Fruit fly (Drosophila melanogaster) whole organism, embryonic: Measurements from ENCODE around the gene Tsp29Fa.

ENCODE experiments used
- Abd-B ChIP-seq: fragments of 200-800 bp; sonication (Bioruptor generic); optimal IDR thresholded peaks from 2 replicates; lab custom pipeline; 2018; ENCODE audit warnings: missing biosample characterization, mild to moderate bottlenecking, missing genetic modification characterization, moderate library complexity
- BEAF-32 ChIP-seq: fragments of 200-800 bp; sonication (Bioruptor generic); optimal IDR thresholded peaks from 3 replicates; lab custom pipeline; 2017; ENCODE audit warnings: missing biosample characterization, missing genetic modification characterization, mild to moderate bottlenecking, moderate library complexity, missing genetic modification reagents
- CG10209 ChIP-seq: fragments of 200-800 bp; sonication (Bioruptor generic); optimal IDR thresholded peaks from 3 replicates; lab custom pipeline; 2017; ENCODE audit warnings: missing biosample characterization, mild to moderate bottlenecking, missing genetic modification characterization, missing genetic modification reagents
- CG10267 ChIP-seq: fragments of 200-800 bp; sonication (Bioruptor generic); optimal IDR thresholded peaks from 2 replicates; lab custom pipeline; 2018; ENCODE audit warnings: missing biosample characterization, mild to moderate bottlenecking, missing genetic modification characterization, moderate library complexity
- CG1233 ChIP-seq: fragments of 200-800 bp; sonication (Bioruptor generic); optimal IDR thresholded peaks from 4 replicates; lab custom pipeline; 2018; ENCODE audit warnings: missing biosample characterization, mild to moderate bottlenecking, missing genetic modification characterization
- CG12744 ChIP-seq: fragments of 200-800 bp; sonication (Bioruptor generic); optimal IDR thresholded peaks from 2 replicates; lab custom pipeline; 2016; ENCODE audit warnings: missing biosample characterization, missing genetic modification characterization
- CG12942 ChIP-seq: fragments of 200-800 bp; sonication (Bioruptor generic); optimal IDR thresholded peaks from 3 replicates; lab custom pipeline; 2016; ENCODE audit warnings: missing biosample characterization, missing genetic modification characterization
- CG13123 ChIP-seq: fragments of 200-800 bp; sonication (Bioruptor generic); optimal IDR thresholded peaks from 2 replicates; lab custom pipeline; 2016; ENCODE audit warnings: missing biosample characterization, missing genetic modification characterization
- CG13775 ChIP-seq: fragments of 200-800 bp; sonication (Bioruptor generic); optimal IDR thresholded peaks from 3 replicates; lab custom pipeline; 2017; ENCODE audit warnings: missing biosample characterization, mild to moderate bottlenecking, missing genetic modification characterization
- CG14441 ChIP-seq: fragments of 200-800 bp; sonication (Bioruptor generic); IDR thresholded peaks from 2 replicates; pipeline ENCODE4 v1.3.6; 2022; ENCODE audit warnings: missing biosample characterization, missing genetic modification characterization
- CG14965 ChIP-seq: fragments of 200-800 bp; sonication (Bioruptor generic); optimal IDR thresholded peaks from 2 replicates; lab custom pipeline; 2016; ENCODE audit warnings: missing biosample characterization, missing genetic modification characterization, borderline replicate concordance
- CG17328 ChIP-seq: fragments of 200-800 bp; sonication (Bioruptor generic); IDR thresholded peaks from 2 replicates; pipeline ENCODE4 v1.3.6; 2022; ENCODE audit warnings: missing biosample characterization, missing genetic modification characterization
- CG17829 ChIP-seq: fragments of 200-800 bp; optimal IDR thresholded peaks from 2 replicates; lab custom pipeline; 2019; ENCODE audit warnings: missing biosample characterization, mild to moderate bottlenecking, missing genetic modification characterization, moderate library complexity
- CG30431 ChIP-seq: fragments of 200-800 bp; sonication (Bioruptor generic); optimal IDR thresholded peaks from 2 replicates; lab custom pipeline; 2017; ENCODE audit warnings: missing biosample characterization, missing genetic modification characterization
- CG3065 ChIP-seq: fragments of 200-800 bp; sonication (Bioruptor generic); optimal IDR thresholded peaks from 2 replicates; lab custom pipeline; 2016; ENCODE audit warnings: missing biosample characterization, missing genetic modification characterization
- CG32767 ChIP-seq: fragments of 200-800 bp; sonication (Bioruptor generic); IDR thresholded peaks from 2 replicates; pipeline ENCODE4 v1.3.6; 2022; ENCODE audit warnings: missing biosample characterization, missing genetic modification characterization
- CG4360 ChIP-seq: fragments of 200-800 bp; sonication (Bioruptor generic); IDR thresholded peaks from 2 replicates; pipeline ENCODE4 v1.3.6; 2022; ENCODE audit warnings: missing biosample characterization, missing genetic modification characterization
- CG4730 ChIP-seq: fragments of 200-800 bp; sonication (Bioruptor generic); IDR thresholded peaks from 2 replicates; pipeline ENCODE4 v1.3.6; 2022; ENCODE audit warnings: missing biosample characterization, missing genetic modification characterization
- CG7372 ChIP-seq: fragments of 200-800 bp; sonication (Bioruptor generic); IDR thresholded peaks from 2 replicates; pipeline ENCODE4 v1.3.6; 2022; ENCODE audit warnings: missing biosample characterization, missing genetic modification characterization
- CG7556 ChIP-seq: fragments of 200-800 bp; sonication (Bioruptor generic); optimal IDR thresholded peaks from 2 replicates; lab custom pipeline; 2017; ENCODE audit warnings: missing biosample characterization, mild to moderate bottlenecking, missing genetic modification characterization
- CG8290 ChIP-seq, 3 experiments: fragments of 200-800 bp; sonication (Bioruptor generic); optimal IDR thresholded peaks; 2 replicates each; lab custom pipeline; 2016 to 2019; ENCODE audit warnings: missing biosample characterization in 3 of 3, missing genetic modification characterization in 3 of 3, mild to moderate bottlenecking in 2 of 3, moderate library complexity in 1 of 3
- CG8478 ChIP-seq: fragments of >200 bp; optimal IDR thresholded peaks from 2 replicates; lab custom pipeline; 2018
- CG9876 ChIP-seq: fragments of 200-800 bp; sonication (Bioruptor generic); optimal IDR thresholded peaks from 2 replicates; lab custom pipeline; 2016; ENCODE audit warnings: missing biosample characterization, missing genetic modification characterization
- D19B ChIP-seq: fragments of 200-800 bp; sonication (Bioruptor generic); optimal IDR thresholded peaks from 2 replicates; lab custom pipeline; 2017; ENCODE audit warnings: missing biosample characterization, mild to moderate bottlenecking, missing genetic modification characterization
- Doc3 ChIP-seq: fragments of 200-800 bp; sonication (Bioruptor generic); IDR thresholded peaks from 3 replicates; pipeline ENCODE4 v1.3.6; 2022; ENCODE audit warnings: missing biosample characterization, missing genetic modification characterization; ENCODE audit not compliant: partially characterized antibody
- Dref ChIP-seq: fragments of 200-800 bp; sonication (Bioruptor generic); IDR thresholded peaks from 2 replicates; pipeline ENCODE4 v1.3.6; 2022; ENCODE audit warnings: missing biosample characterization, missing genetic modification characterization
- Eip74EF ChIP-seq, 2 experiments: fragments of 200-800 bp in 1 of 2; fragments of >200 bp in 1 of 2; sonication (Bioruptor generic) in 1 of 2; optimal IDR thresholded peaks; 2 replicates each; lab custom pipeline; 2017 to 2019; ENCODE audit warnings: missing biosample characterization in 2 of 2, missing genetic modification characterization in 2 of 2, mild to moderate bottlenecking in 1 of 2, moderate library complexity in 1 of 2
- MBD-R2 ChIP-seq: fragments of 200-800 bp; sonication (Bioruptor generic); IDR thresholded peaks from 2 replicates; pipeline ENCODE4 v1.3.6; 2022; ENCODE audit warnings: missing biosample characterization, missing genetic modification characterization
- NC2β ChIP-seq: fragments of 200-800 bp; sonication (Bioruptor generic); optimal IDR thresholded peaks from 2 replicates; lab custom pipeline; 2016; ENCODE audit warnings: missing biosample characterization, missing genetic modification characterization
- Neu2 ChIP-seq: fragments of 200-800 bp; sonication (Bioruptor generic); optimal IDR thresholded peaks from 3 replicates; lab custom pipeline; 2016; ENCODE audit warnings: missing biosample characterization, missing genetic modification characterization, borderline replicate concordance
- Nf-YC ChIP-seq: fragments of 200-800 bp; optimal IDR thresholded peaks from 3 replicates; lab custom pipeline; 2019; ENCODE audit warnings: missing biosample characterization, mild to moderate bottlenecking, missing genetic modification characterization, moderate library complexity
- Spps ChIP-seq: fragments of 200-800 bp; sonication (Bioruptor generic); optimal IDR thresholded peaks from 2 replicates; lab custom pipeline; 2018; ENCODE audit warnings: missing biosample characterization, mild to moderate bottlenecking, missing genetic modification characterization
- Xbp1 ChIP-seq: fragments of 200-800 bp; sonication (Bioruptor generic); optimal IDR thresholded peaks from 3 replicates; lab custom pipeline; 2016; ENCODE audit warnings: missing biosample characterization, mild to moderate bottlenecking, missing genetic modification characterization
- Xrp1 ChIP-seq: fragments of 200-800 bp; sonication (Bioruptor generic); IDR thresholded peaks from 2 replicates; pipeline ENCODE4 v1.3.6; 2022; ENCODE audit warnings: missing biosample characterization, missing genetic modification characterization
- al ChIP-seq: fragments of 200-800 bp; sonication (Bioruptor generic); IDR thresholded peaks from 2 replicates; pipeline ENCODE4 v1.3.6; 2022; ENCODE audit warnings: missing biosample characterization, missing genetic modification characterization
- ap ChIP-seq: fragments of 200-800 bp; sonication (Bioruptor generic); IDR thresholded peaks from 2 replicates; pipeline ENCODE4 v1.3.6; 2022; ENCODE audit warnings: missing biosample characterization, missing genetic modification characterization
- bowl ChIP-seq: fragments of 200-800 bp; sonication (Bioruptor generic); IDR thresholded peaks from 2 replicates; pipeline ENCODE4 v1.3.6; 2022; ENCODE audit warnings: missing biosample characterization, missing genetic modification characterization
- cg ChIP-seq: fragments of 200-800 bp; sonication (Bioruptor generic); optimal IDR thresholded peaks from 3 replicates; lab custom pipeline; 2019; ENCODE audit warnings: missing biosample characterization, mild to moderate bottlenecking, missing genetic modification characterization, moderate library complexity
- croc ChIP-seq: fragments of 200-800 bp; sonication (Bioruptor generic); conservative IDR thresholded peaks from 3 replicates; pipeline ENCODE4 v1.3.6; 2022; ENCODE audit warnings: missing biosample characterization, missing genetic modification characterization
- crp ChIP-seq, 2 experiments: fragments of 200-800 bp; sonication (Bioruptor generic); optimal IDR thresholded peaks; 2 replicates in 1 of 2; 3 replicates in 1 of 2; lab custom pipeline; 2017; ENCODE audit warnings: missing biosample characterization in 2 of 2, missing genetic modification characterization in 2 of 2, mild to moderate bottlenecking in 1 of 2, moderate library complexity in 1 of 2
- eve ChIP-seq, 2 experiments: fragments of >200 bp; optimal IDR thresholded peaks; 2 replicates each; lab custom pipeline; 2017; ENCODE audit warnings: missing biosample characterization in 2 of 2, missing genetic modification characterization in 2 of 2
- lmd ChIP-seq: fragments of 200-800 bp; sonication (Bioruptor generic); IDR thresholded peaks from 2 replicates; pipeline ENCODE4 v1.3.6; 2022; ENCODE audit warnings: missing biosample characterization, missing genetic modification characterization
- nmo ChIP-seq: fragments of 200-800 bp; sonication (Bioruptor generic); optimal IDR thresholded peaks from 2 replicates; lab custom pipeline; 2018; ENCODE audit warnings: missing biosample characterization, mild to moderate bottlenecking, missing genetic modification characterization, moderate library complexity
- odd ChIP-seq: fragments of 200-800 bp; sonication (Bioruptor generic); optimal IDR thresholded peaks from 2 replicates; lab custom pipeline; 2017; ENCODE audit warnings: missing biosample characterization, mild to moderate bottlenecking, missing genetic modification characterization
- pita ChIP-seq: fragments of 200-800 bp; sonication (Bioruptor generic); optimal IDR thresholded peaks from 2 replicates; lab custom pipeline; 2017; ENCODE audit warnings: missing biosample characterization, mild to moderate bottlenecking, missing genetic modification characterization
- pum ChIP-seq: fragments of 200-800 bp; sonication (Bioruptor generic); optimal IDR thresholded peaks from 2 replicates; lab custom pipeline; 2016; ENCODE audit warnings: missing biosample characterization, missing genetic modification characterization
- repo ChIP-seq: fragments of 200-800 bp; sonication (Bioruptor generic); optimal IDR thresholded peaks from 2 replicates; lab custom pipeline; 2016; ENCODE audit warnings: missing biosample characterization, missing genetic modification characterization
- sim ChIP-seq: fragments of 200-800 bp; sonication (Bioruptor generic); IDR thresholded peaks from 2 replicates; pipeline ENCODE4 v1.3.6; 2022; ENCODE audit warnings: missing biosample characterization, missing genetic modification characterization
- tgo ChIP-seq: fragments of 200-800 bp; sonication (Bioruptor generic); IDR thresholded peaks from 3 replicates; pipeline ENCODE4 v1.3.6; 2022; ENCODE audit warnings: missing biosample characterization, missing genetic modification characterization
- vnd ChIP-seq: fragments of 200-800 bp; sonication (Bioruptor generic); IDR thresholded peaks from 3 replicates; pipeline ENCODE4 v1.3.6; 2022; ENCODE audit warnings: missing biosample characterization, missing genetic modification characterization; ENCODE audit not compliant: partially characterized antibody

The Tsp29Fa gene

DNA sequence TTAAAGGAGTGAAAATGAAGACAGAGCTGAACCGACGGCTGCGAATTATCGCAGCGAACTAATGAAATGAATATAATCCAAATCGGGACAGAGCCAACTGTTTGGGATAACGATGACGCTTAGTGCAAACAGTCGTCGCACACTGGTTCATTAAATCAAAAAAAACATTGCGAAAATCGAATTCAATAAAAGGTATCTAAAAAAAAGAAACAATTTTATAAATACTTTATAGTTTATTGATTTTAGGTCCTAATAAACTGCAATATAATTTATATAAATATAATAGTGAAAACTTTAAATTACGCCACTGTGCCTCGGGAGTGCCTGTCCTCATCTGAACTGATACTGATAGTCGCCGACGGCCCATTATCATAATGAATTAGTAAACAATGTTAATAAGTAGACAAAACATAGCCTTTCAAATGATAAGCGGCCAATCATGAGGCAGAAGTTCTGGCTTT is 25.3 kb downstream of the Tsp29Fa start, which contains the start of gene CG31886 (continued):
- TF ChIP-seq CG17328 (GFP tag; lab: Robert Waterston, UW) (peak; percentile 49; the same call in 1 of the 2 replicates), sim (no peak), lmd (GFP tag; lab: Robert Waterston, UW) (peak; percentile 31; the same call in 1 of the 2 replicates), D19B (GFP tag; lab: Kevin White, UChicago) (no peak), CG14965 (GFP tag; lab: Kevin White, UChicago) (no peak), crp (GFP tag; optimal IDR thresholded peaks at IDR 0.05; lab: Kevin White, UChicago) (no peak), CG10267 (tag; lab: Kevin White, UChicago) (peak; percentile 3), odd (no peak), CG3065 (no peak), CG8478 (lab: Kevin White, UChicago) (no peak), CG13123 (no peak), CG8290 (GFP tag; optimal IDR thresholded peaks at IDR 0.05; lab: Kevin White, UChicago) (no peak), CG8290 (tag; optimal IDR thresholded peaks at IDR 0.05; lab: Kevin White, UChicago) (no peak), CG10209 (peak; percentile 3), CG12942 (GFP tag; lab: Kevin White, UChicago) (no peak), CG9876 (GFP tag; lab: Kevin White, UChicago) (no peak), Xrp1 (GFP tag; lab: Robert Waterston, UW) (peak; percentile 55; the same call in 1 of the 2 replicates), CG30431 (no peak), NC2β (GFP tag; lab: Kevin White, UChicago) (no peak), tgo (GFP tag; lab: Robert Waterston, UW) (peak; percentile 40; the same call in 1 of the 3 replicates), Dref (GFP tag; lab: Robert Waterston, UW) (no peak), croc (GFP tag; lab: Robert Waterston, UW) (no peak; the same call in 2 of the 3 replicates), Doc3 (GFP tag; lab: Robert Waterston, UW) (no peak), bowl (GFP tag; lab: Robert Waterston, UW) (no peak), cg (no peak), vnd (GFP tag; lab: Robert Waterston, UW) (no peak), CG4730 (GFP tag; lab: Robert Waterston, UW) (peak; percentile 38; the same call in 1 of the 2 replicates), CG12744 (GFP tag; lab: Kevin White, UChicago) (no peak), ap (GFP tag; lab: Robert Waterston, UW) (0 out of 2 replicates have a peak, but pooled peaks have one; percentile 14), CG7556 (GFP tag; lab: Kevin White, UChicago) (no peak), pum (GFP tag; lab: Kevin White, UChicago) (no peak), al (GFP tag; lab: Robert Waterston, UW) (no peak), eve (GFP tag; optimal IDR thresholded peaks at IDR 0.05; lab: Kevin White, UChicago) (no peak), Spps (no peak), CG7372 (peak; percentile 28; the same call in 1 of the 2 replicates), CG14441 (peak; percentile 32; the same call in 1 of the 2 replicates), CG17829 (tag; lab: Kevin White, UChicago) (no peak), Neu2 (GFP tag; lab: Kevin White, UChicago) (no peak), Nf-YC (tag; lab: Kevin White, UChicago) (no peak), CG32767 (0 out of 2 replicates have a peak, but pooled peaks have one; percentile 51), CG1233 (GFP tag; lab: Kevin White, UChicago) (no peak), repo (GFP tag; lab: Kevin White, UChicago) (no peak), Eip74EF (GFP tag; optimal IDR thresholded peaks at IDR 0.05; lab: Kevin White, UChicago) (no peak), pita (GFP tag; lab: Kevin White, UChicago) (no peak), CG4360 (GFP tag; lab: Robert Waterston, UW) (no peak), Abd-B (GFP tag; lab: Kevin White, UChicago) (no peak), nmo (GFP tag; lab: Kevin White, UChicago) (peak; percentile 15), Xbp1 (GFP tag; lab: Kevin White, UChicago) (no peak), BEAF-32 (GFP tag; lab: Kevin White, UChicago) (no peak), CG13775 (GFP tag; lab: Kevin White, UChicago) (no peak), MBD-R2 (GFP tag; lab: Robert Waterston, UW) (peak; percentile 21; the same call in 1 of the 2 replicates)
